Fruit fly (Drosophila melanogaster) whole organism, embryonic: ENCODE measurements around the gene CG34288.
A peak's percentile ranks its signal among the peaks of the same experiment; 100 is the strongest.

Source experiments
- Ada2b ChIP-seq: fragments of 200-800 bp; sonication (Bioruptor generic); IDR thresholded peaks from 2 replicates; pipeline ENCODE4 v1.3.6; 2022; ENCODE audit warnings: missing biosample characterization, missing genetic modification characterization
- Bdp1 ChIP-seq: fragments of 200-800 bp; sonication (Bioruptor generic); optimal IDR thresholded peaks from 3 replicates; lab custom pipeline; 2016; ENCODE audit warnings: missing biosample characterization, missing genetic modification characterization
- CG11456 ChIP-seq: fragments of 200-800 bp; sonication (Bioruptor generic); IDR thresholded peaks from 3 replicates; pipeline ENCODE4 v1.3.6; 2022; ENCODE audit warnings: missing biosample characterization, missing genetic modification characterization
- CG12155 ChIP-seq: fragments of 200-800 bp; sonication (Bioruptor generic); optimal IDR thresholded peaks from 3 replicates; lab custom pipeline; 2016; ENCODE audit warnings: missing biosample characterization, missing genetic modification characterization
- CG12219 ChIP-seq: fragments of 200-800 bp; sonication (Bioruptor generic); optimal IDR thresholded peaks from 3 replicates; lab custom pipeline; 2018; ENCODE audit warnings: missing biosample characterization, mild to moderate bottlenecking, missing genetic modification characterization
- CG12942 ChIP-seq: fragments of 200-800 bp; sonication (Bioruptor generic); optimal IDR thresholded peaks from 3 replicates; lab custom pipeline; 2016; ENCODE audit warnings: missing biosample characterization, missing genetic modification characterization
- CG13123 ChIP-seq: fragments of 200-800 bp; sonication (Bioruptor generic); optimal IDR thresholded peaks from 2 replicates; lab custom pipeline; 2016; ENCODE audit warnings: missing biosample characterization, missing genetic modification characterization
- CG13287 ChIP-seq: fragments of 200-800 bp; sonication (Bioruptor generic); IDR thresholded peaks from 2 replicates; pipeline ENCODE4 v1.3.6; 2022; ENCODE audit warnings: missing biosample characterization, missing genetic modification characterization; ENCODE audit not compliant: partially characterized antibody
- CG14710 ChIP-seq: fragments of 200-800 bp; sonication (Bioruptor generic); optimal IDR thresholded peaks from 3 replicates; lab custom pipeline; 2019; ENCODE audit warnings: missing biosample characterization, mild to moderate bottlenecking, missing genetic modification characterization, moderate library complexity
- CG14965 ChIP-seq: fragments of 200-800 bp; sonication (Bioruptor generic); optimal IDR thresholded peaks from 2 replicates; lab custom pipeline; 2016; ENCODE audit warnings: missing biosample characterization, missing genetic modification characterization, borderline replicate concordance
- CG2678 ChIP-seq: fragments of 200-800 bp; sonication (Bioruptor generic); optimal IDR thresholded peaks from 3 replicates; lab custom pipeline; 2019; ENCODE audit warnings: missing biosample characterization, mild to moderate bottlenecking, missing genetic modification characterization, moderate library complexity
- CG31224 ChIP-seq: fragments of 200-800 bp; sonication (Bioruptor generic); IDR thresholded peaks from 2 replicates; pipeline ENCODE4 v1.3.6; 2022; ENCODE audit warnings: missing biosample characterization, missing genetic modification characterization
- CG31441 ChIP-seq: fragments of 200-800 bp; sonication (Bioruptor generic); IDR thresholded peaks from 2 replicates; pipeline ENCODE4 v1.3.6; 2022; ENCODE audit warnings: missing biosample characterization, missing genetic modification characterization
- CG34376 ChIP-seq: fragments of 200-800 bp; sonication (Bioruptor generic); optimal IDR thresholded peaks from 2 replicates; lab custom pipeline; 2018; ENCODE audit warnings: missing biosample characterization, mild to moderate bottlenecking, missing genetic modification characterization
- CG4617 ChIP-seq: fragments of 200-800 bp; sonication (Bioruptor generic); optimal IDR thresholded peaks from 3 replicates; lab custom pipeline; 2016; ENCODE audit warnings: missing biosample characterization, missing genetic modification characterization, borderline replicate concordance
- CG6175 ChIP-seq: fragments of 200-800 bp; sonication (Bioruptor generic); IDR thresholded peaks from 3 replicates; pipeline ENCODE4 v1.3.6; 2022; ENCODE audit warnings: missing biosample characterization, missing genetic modification characterization
- CG6791 ChIP-seq: fragments of 200-800 bp; sonication (Bioruptor generic); IDR thresholded peaks from 3 replicates; pipeline ENCODE4 v1.3.6; 2022; ENCODE audit warnings: missing biosample characterization, missing genetic modification characterization; ENCODE audit not compliant: partially characterized antibody
- CG9609 ChIP-seq: fragments of 200-800 bp; sonication (Bioruptor generic); optimal IDR thresholded peaks from 3 replicates; lab custom pipeline; 2016; ENCODE audit warnings: missing biosample characterization, missing genetic modification characterization
- CG9727 ChIP-seq: fragments of 200-800 bp; sonication (Bioruptor generic); optimal IDR thresholded peaks from 3 replicates; lab custom pipeline; 2017; ENCODE audit warnings: missing biosample characterization, mild to moderate bottlenecking, missing genetic modification characterization
- CTCF ChIP-seq: fragments of 200-800 bp; sonication (Bioruptor generic); optimal IDR thresholded peaks from 2 replicates; lab custom pipeline; 2017; ENCODE audit warnings: missing biosample characterization, mild to moderate bottlenecking, missing genetic modification characterization, moderate library complexity
- CkIIα-i1 ChIP-seq: fragments of 200-800 bp; sonication (Bioruptor generic); IDR thresholded peaks from 2 replicates; pipeline ENCODE4 v1.3.6; 2022; ENCODE audit warnings: missing biosample characterization, missing genetic modification characterization
- Dad ChIP-seq: fragments of 200-800 bp; sonication (Bioruptor generic); optimal IDR thresholded peaks from 3 replicates; lab custom pipeline; 2016; ENCODE audit warnings: missing biosample characterization, missing genetic modification characterization
- Dll ChIP-seq: fragments of 200-800 bp; sonication (Bioruptor generic); IDR thresholded peaks from 4 replicates; pipeline ENCODE4 v1.3.6; 2022; ENCODE audit warnings: missing biosample characterization, missing genetic modification characterization; ENCODE audit not compliant: partially characterized antibody
- H15 ChIP-seq: fragments of 200-800 bp; sonication (Bioruptor generic); IDR thresholded peaks from 3 replicates; pipeline ENCODE4 v1.3.6; 2022; ENCODE audit warnings: missing biosample characterization, missing genetic modification characterization
- Hr3 ChIP-seq: fragments of 200-800 bp; sonication (Bioruptor generic); optimal IDR thresholded peaks from 3 replicates; lab custom pipeline; 2016; ENCODE audit warnings: missing biosample characterization, missing genetic modification characterization
- Hr78 ChIP-seq, 2 experiments: fragments of 200-800 bp in 1 of 2; fragments of >200 bp in 1 of 2; sonication (Bioruptor generic) in 1 of 2; optimal IDR thresholded peaks; 2 replicates each; lab custom pipeline; 2017 to 2019; ENCODE audit warnings: missing biosample characterization in 2 of 2, missing genetic modification characterization in 2 of 2, mild to moderate bottlenecking in 1 of 2, moderate library complexity in 1 of 2
- MESR4 ChIP-seq: fragments of 200-800 bp; sonication (Bioruptor generic); optimal IDR thresholded peaks from 2 replicates; lab custom pipeline; 2018; ENCODE audit warnings: missing biosample characterization, mild to moderate bottlenecking, missing genetic modification characterization, moderate library complexity
- MTF-1 ChIP-seq: fragments of 200-800 bp; sonication (Bioruptor generic); optimal IDR thresholded peaks from 2 replicates; lab custom pipeline; 2018; ENCODE audit warnings: missing biosample characterization, mild to moderate bottlenecking, missing genetic modification characterization, borderline replicate concordance
- Max ChIP-seq: fragments of 200-800 bp; sonication (Bioruptor generic); optimal IDR thresholded peaks from 2 replicates; lab custom pipeline; 2016; ENCODE audit warnings: missing biosample characterization, mild to moderate bottlenecking, missing genetic modification characterization
- Med ChIP-seq: fragments of 200-800 bp; sonication (Bioruptor generic); peaks from one replicate; lab custom pipeline; 2016; ENCODE audit warnings: missing biosample characterization, missing genetic modification characterization, mild to moderate bottlenecking, inconsistent platforms, moderate library complexity
- Mes4 ChIP-seq: fragments of 200-800 bp; sonication (Bioruptor generic); optimal IDR thresholded peaks from 2 replicates; lab custom pipeline; 2016; ENCODE audit warnings: missing biosample characterization, missing genetic modification characterization
- Nf-YB ChIP-seq: fragments of 200-800 bp; sonication (Bioruptor generic); optimal IDR thresholded peaks from 3 replicates; lab custom pipeline; 2019; ENCODE audit warnings: missing biosample characterization, mild to moderate bottlenecking, missing genetic modification characterization, moderate library complexity
- Nf-YC ChIP-seq: fragments of 200-800 bp; optimal IDR thresholded peaks from 3 replicates; lab custom pipeline; 2019; ENCODE audit warnings: missing biosample characterization, mild to moderate bottlenecking, missing genetic modification characterization, moderate library complexity
- az2 ChIP-seq: fragments of 200-800 bp; sonication (Bioruptor generic); optimal IDR thresholded peaks from 3 replicates; lab custom pipeline; 2016; ENCODE audit warnings: missing biosample characterization, missing genetic modification characterization
- chm ChIP-seq: fragments of 200-800 bp; sonication (Bioruptor generic); IDR thresholded peaks from 2 replicates; pipeline ENCODE4 v1.3.6; 2022; ENCODE audit warnings: missing biosample characterization, missing genetic modification characterization
- gsb ChIP-seq: fragments of 200-800 bp; sonication (Bioruptor generic); IDR thresholded peaks from 2 replicates; pipeline ENCODE4 v1.3.6; 2022; ENCODE audit warnings: missing biosample characterization, missing genetic modification characterization
- ind ChIP-seq: fragments of 200-800 bp; sonication (Bioruptor generic); optimal IDR thresholded peaks from 3 replicates; lab custom pipeline; 2016; ENCODE audit warnings: missing biosample characterization, missing genetic modification characterization
- lilli ChIP-seq: fragments of 200-800 bp; sonication (Bioruptor generic); optimal IDR thresholded peaks from 3 replicates; lab custom pipeline; 2016; ENCODE audit warnings: missing biosample characterization, missing genetic modification characterization
- lmd ChIP-seq: fragments of 200-800 bp; sonication (Bioruptor generic); IDR thresholded peaks from 2 replicates; pipeline ENCODE4 v1.3.6; 2022; ENCODE audit warnings: missing biosample characterization, missing genetic modification characterization
- phol ChIP-seq: fragments of 200-800 bp; sonication (Bioruptor generic); optimal IDR thresholded peaks from 3 replicates; lab custom pipeline; 2018; ENCODE audit warnings: missing biosample characterization, mild to moderate bottlenecking, missing genetic modification characterization, moderate library complexity
- pros ChIP-seq: fragments of 200-800 bp; sonication (Bioruptor generic); optimal IDR thresholded peaks from 3 replicates; lab custom pipeline; 2019; ENCODE audit warnings: missing biosample characterization, mild to moderate bottlenecking, missing genetic modification characterization, moderate library complexity
- row ChIP-seq: fragments of 200-800 bp; sonication (Bioruptor generic); IDR thresholded peaks from 3 replicates; pipeline ENCODE4 v1.3.6; 2022; ENCODE audit warnings: missing biosample characterization, missing genetic modification characterization
- scrt ChIP-seq: fragments of 200-800 bp; sonication (Bioruptor generic); optimal IDR thresholded peaks from 2 replicates; lab custom pipeline; 2018; ENCODE audit warnings: missing biosample characterization, mild to moderate bottlenecking, missing genetic modification characterization, moderate library complexity
- sens ChIP-seq: fragments of 200-800 bp; sonication (Bioruptor generic); peaks from one replicate; lab custom pipeline; 2016; ENCODE audit warnings: missing biosample characterization, missing genetic modification characterization
- sima ChIP-seq: fragments of 200-800 bp; sonication (Bioruptor generic); optimal IDR thresholded peaks from 2 replicates; lab custom pipeline; 2016; ENCODE audit warnings: missing biosample characterization, missing genetic modification characterization
- sisA ChIP-seq: fragments of 200-800 bp; sonication (Bioruptor generic); IDR thresholded peaks from 2 replicates; pipeline ENCODE4 v1.3.6; 2022; ENCODE audit warnings: missing biosample characterization, missing genetic modification characterization
- tgo ChIP-seq: fragments of 200-800 bp; sonication (Bioruptor generic); IDR thresholded peaks from 3 replicates; pipeline ENCODE4 v1.3.6; 2022; ENCODE audit warnings: missing biosample characterization, missing genetic modification characterization
- toy ChIP-seq: fragments of 200-800 bp; sonication (Bioruptor generic); IDR thresholded peaks from 2 replicates; pipeline ENCODE4 v1.3.6; 2022; ENCODE audit warnings: missing biosample characterization, missing genetic modification characterization
- trh ChIP-seq: fragments of 200-800 bp; sonication (Bioruptor generic); optimal IDR thresholded peaks from 2 replicates; lab custom pipeline; 2016; ENCODE audit warnings: missing biosample characterization, missing genetic modification characterization
- wdn ChIP-seq: fragments of 200-800 bp; sonication (Bioruptor generic); IDR thresholded peaks from 2 replicates; pipeline ENCODE4 v1.3.6; 2022; ENCODE audit warnings: missing biosample characterization, missing genetic modification characterization

CG34288 gene

dm6 chr3R:22461673-22462585, 14.9 kb upstream of the CG34288 start, which contains the start of the genes Rpn7 and AP-2mu (continued):
- TF ChIP-seq trh (GFP tag; lab: Kevin White, UChicago) (no peak), CG31224 (GFP tag; lab: Robert Waterston, UW) (no peak), scrt (GFP tag; lab: Kevin White, UChicago) (no peak), phol (tag; lab: Kevin White, UChicago) (peak; percentile 44), CG13287 (no peak; the same call in 1 of the 2 replicates), CG12155 (GFP tag; lab: Kevin White, UChicago) (no peak), row (GFP tag; lab: Robert Waterston, UW) (peak; percentile 28; the same call in 1 of the 3 replicates), CG14965 (no peak), Hr3 (GFP tag; lab: Kevin White, UChicago) (peak; percentile 22), CG9727 (GFP tag; lab: Kevin White, UChicago) (peak; percentile 19), CG9609 (no peak), CG12942 (GFP tag; lab: Kevin White, UChicago) (no peak), Ada2b (GFP tag; lab: Robert Waterston, UW) (no peak), sens (GFP tag; lab: Kevin White, UChicago) (peak; percentile 78), CG31441 (peak; percentile 52; the same call in 1 of the 2 replicates), wdn (GFP tag; lab: Robert Waterston, UW) (no peak), Hr78 (GFP tag; optimal IDR thresholded peaks at IDR 0.05; lab: Kevin White, UChicago) (no peak), lmd (no peak), sisA (no peak), pros (GFP tag; lab: Kevin White, UChicago) (no peak), CG11456 (GFP tag; lab: Robert Waterston, UW) (no peak), MESR4 (GFP tag; lab: Kevin White, UChicago) (peak; percentile 57), CG14710 (tag; lab: Kevin White, UChicago) (peak; percentile 99), tgo (GFP tag; lab: Robert Waterston, UW) (no peak), CG34376 (GFP tag; lab: Kevin White, UChicago) (no peak), Med (peak; percentile 54), CG6791 (no peak), ind (GFP tag; lab: Kevin White, UChicago) (peak; percentile 19), MTF-1 (GFP tag; lab: Kevin White, UChicago) (no peak), chm (GFP tag; lab: Robert Waterston, UW) (no peak; the same call in 1 of the 2 replicates), az2 (GFP tag; lab: Kevin White, UChicago) (peak; percentile 23), lilli (GFP tag; lab: Kevin White, UChicago) (no peak), Max (GFP tag; lab: Kevin White, UChicago) (peak; percentile 39), Nf-YC (peak; percentile 9), gsb (GFP tag; lab: Robert Waterston, UW) (no peak), CG4617 (GFP tag; lab: Kevin White, UChicago) (peak; percentile 11), toy (GFP tag; lab: Robert Waterston, UW) (no peak), CG13123 (GFP tag; lab: Kevin White, UChicago) (no peak), CG6175 (GFP tag; lab: Robert Waterston, UW) (no peak), CkIIα-i1 (GFP tag; lab: Robert Waterston, UW) (no peak), Dll (GFP tag; lab: Robert Waterston, UW) (no peak), Bdp1 (no peak), sima (GFP tag; lab: Kevin White, UChicago) (no peak), Nf-YB (no peak), CG2678 (tag; lab: Kevin White, UChicago) (peak; percentile 13), CG12219 (GFP tag; lab: Kevin White, UChicago) (no peak), Mes4 (GFP tag; lab: Kevin White, UChicago) (no peak), Dad (GFP tag; lab: Kevin White, UChicago) (no peak), H15 (GFP tag; lab: Robert Waterston, UW) (no peak), CTCF (GFP tag; lab: Kevin White, UChicago) (no peak)
